Fruit fly (Drosophila melanogaster): ENCODE results near the gene CG12065.

Gene CG12065

DNA sequence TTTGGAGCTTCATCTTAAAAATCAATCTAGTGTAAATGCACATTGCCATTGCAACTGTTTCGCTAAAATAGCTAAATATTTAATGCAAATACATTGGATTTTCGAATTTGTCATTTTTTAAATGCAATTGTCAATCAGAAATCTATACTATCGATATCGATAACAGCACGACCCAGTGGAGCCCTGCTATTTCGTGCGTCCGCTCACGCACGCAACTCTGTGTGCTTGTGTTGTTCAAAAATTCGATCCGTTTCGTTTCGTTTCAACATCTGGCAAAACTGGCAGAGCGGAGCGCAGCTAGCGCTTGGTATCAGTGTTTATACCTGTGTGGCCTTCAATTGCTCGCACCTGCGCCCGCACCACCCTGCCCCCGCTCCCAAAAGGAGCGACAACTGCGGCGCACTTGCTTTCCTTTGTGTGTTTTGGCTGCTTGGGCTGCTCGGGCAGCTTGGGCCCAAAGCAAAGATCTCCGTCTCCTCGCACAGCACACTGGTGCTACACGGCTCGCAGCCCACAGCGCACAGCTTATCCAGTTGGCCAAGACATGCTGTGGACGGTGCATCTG, 14.6 kb downstream of the CG12065 start, which contains the start of gene CG12081 (continued):
- TF ChIP-seq CG2712 (tag; optimal IDR thresholded peaks at IDR 0.05): peak; percentile 31
- TF ChIP-seq Dref (GFP tag; IDR thresholded peaks at IDR 0.05): peak; percentile 89
- peak; percentile 63 for TF ChIP-seq CG4617 (GFP tag; optimal IDR thresholded peaks at IDR 0.05; ENCODE audit: borderline replicate concordance)
- TF ChIP-seq insv (GFP tag; optimal IDR thresholded peaks at IDR 0.05): peak in 1 of 2 experiments; percentile 61
- TF ChIP-seq CG17359 (tag; optimal IDR thresholded peaks at IDR 0.05): no peak
- no peak for TF ChIP-seq yki (optimal IDR thresholded peaks at IDR 0.05)
- TF ChIP-seq HmgZ (tag; optimal IDR thresholded peaks at IDR 0.05): peak; percentile 74
- peak; percentile 85 for TF ChIP-seq hb (GFP tag; IDR thresholded peaks at IDR 0.05; ENCODE audit: partially characterized antibody)
- peak; percentile 83 for TF ChIP-seq Med (GFP tag)
- no peak for TF ChIP-seq Nf-YB (GFP tag; optimal IDR thresholded peaks at IDR 0.05)
- peak; percentile 90 for TF ChIP-seq Dll (GFP tag; IDR thresholded peaks at IDR 0.05; ENCODE audit: partially characterized antibody)
- peak; percentile 85 for TF ChIP-seq hbn (GFP tag; IDR thresholded peaks at IDR 0.05; ENCODE audit: partially characterized antibody)
- peak; percentile 91 for TF ChIP-seq CG30020 (tag; optimal IDR thresholded peaks at IDR 0.05)
- peak; percentile 94 for TF ChIP-seq CG7357 (GFP tag; IDR thresholded peaks at IDR 0.05)
- peak; percentile 86; the same call in 2 of the 3 replicates for TF ChIP-seq mld (GFP tag; IDR thresholded peaks at IDR 0.05; ENCODE audit: partially characterized antibody)
- TF ChIP-seq cg (GFP tag; optimal IDR thresholded peaks at IDR 0.05): peak; percentile 33
- peak; percentile 67 for TF ChIP-seq Dp (GFP tag; optimal IDR thresholded peaks at IDR 0.05)
- peak; percentile 96 for TF ChIP-seq pfk (GFP tag; optimal IDR thresholded peaks at IDR 0.05)
- TF ChIP-seq Pdp1 (GFP tag; optimal IDR thresholded peaks at IDR 0.05): peak in 1 of 2 experiments; percentile 11
- peak; percentile 8 for TF ChIP-seq phol (tag; optimal IDR thresholded peaks at IDR 0.05)
- TF ChIP-seq HLH4C (GFP tag; IDR thresholded peaks at IDR 0.05; ENCODE audit: partially characterized antibody): peak; percentile 85
- TF ChIP-seq Opbp (GFP tag; IDR thresholded peaks at IDR 0.05; ENCODE audit: partially characterized antibody): peak; percentile 92
- TF ChIP-seq amos (GFP tag; IDR thresholded peaks at IDR 0.05; ENCODE audit: partially characterized antibody): peak; percentile 92
- peak; percentile 15 for TF ChIP-seq Nf-YC (tag; optimal IDR thresholded peaks at IDR 0.05)
- TF ChIP-seq CG16813 (GFP tag; IDR thresholded peaks at IDR 0.05; ENCODE audit: partially characterized antibody): peak; percentile 90
- peak; percentile 79 for TF ChIP-seq CG15514 (GFP tag; optimal IDR thresholded peaks at IDR 0.05)
- 0 out of 2 replicates have a peak, but pooled peaks have one; percentile 15 for TF ChIP-seq Atf6 (GFP tag; IDR thresholded peaks at IDR 0.05)
- TF ChIP-seq CG1024 (GFP tag; IDR thresholded peaks at IDR 0.05): 0 out of 2 replicates have a peak, but pooled peaks have one; percentile 14
- TF ChIP-seq CG17802 (tag; optimal IDR thresholded peaks at IDR 0.05): peak; percentile 75
- TF ChIP-seq CG12659 (GFP tag; optimal IDR thresholded peaks at IDR 0.05): peak; percentile 90
- TF ChIP-seq Ets97D (GFP tag; optimal IDR thresholded peaks at IDR 0.05): peak; percentile 75
- TF ChIP-seq CG4854 (GFP tag; optimal IDR thresholded peaks at IDR 0.05): no peak
- peak; percentile 15 for TF ChIP-seq Fer1 (GFP tag; optimal IDR thresholded peaks at IDR 0.05)
- peak; percentile 95 for TF ChIP-seq ssp (GFP tag; IDR thresholded peaks at IDR 0.05)
- TF ChIP-seq HmgD (GFP tag; optimal IDR thresholded peaks at IDR 0.05): peak; percentile 16
- TF ChIP-seq Bgb (GFP tag; IDR thresholded peaks at IDR 0.05; ENCODE audit: partially characterized antibody): peak; percentile 95
- peak; percentile 75 for TF ChIP-seq ato (GFP tag; IDR thresholded peaks at IDR 0.05; ENCODE audit: partially characterized antibody)
- TF ChIP-seq CG2116 (GFP tag; optimal IDR thresholded peaks at IDR 0.05): peak; percentile 96
- peak; percentile 37 for TF ChIP-seq CG14710 (tag; optimal IDR thresholded peaks at IDR 0.05)
- no peak for TF ChIP-seq dysf (GFP tag; IDR thresholded peaks at IDR 0.05)
- TF ChIP-seq Sin3A (optimal IDR thresholded peaks at IDR 0.05): peak; percentile 30
- TF ChIP-seq vnd (GFP tag; IDR thresholded peaks at IDR 0.05; ENCODE audit: partially characterized antibody): peak; percentile 86
- TF ChIP-seq CG2199 (GFP tag; IDR thresholded peaks at IDR 0.05): 0 out of 3 replicates have a peak, but pooled peaks have one; percentile 25
- peak; percentile 3 for TF ChIP-seq Antp (GFP tag; optimal IDR thresholded peaks at IDR 0.05)
- peak; percentile 91 for TF ChIP-seq tna (GFP tag; IDR thresholded peaks at IDR 0.05; ENCODE audit: partially characterized antibody)
- TF ChIP-seq nom (GFP tag; optimal IDR thresholded peaks at IDR 0.05): peak; percentile 17
- no peak for TF ChIP-seq kah (GFP tag; optimal IDR thresholded peaks at IDR 0.05)
- no peak for TF ChIP-seq CG10979 (tag; optimal IDR thresholded peaks at IDR 0.05)

Data from whole organism, embryonic.